Worm (Caenorhabditis elegans): ENCODE measurements around the gene ist-1.

DNA sequence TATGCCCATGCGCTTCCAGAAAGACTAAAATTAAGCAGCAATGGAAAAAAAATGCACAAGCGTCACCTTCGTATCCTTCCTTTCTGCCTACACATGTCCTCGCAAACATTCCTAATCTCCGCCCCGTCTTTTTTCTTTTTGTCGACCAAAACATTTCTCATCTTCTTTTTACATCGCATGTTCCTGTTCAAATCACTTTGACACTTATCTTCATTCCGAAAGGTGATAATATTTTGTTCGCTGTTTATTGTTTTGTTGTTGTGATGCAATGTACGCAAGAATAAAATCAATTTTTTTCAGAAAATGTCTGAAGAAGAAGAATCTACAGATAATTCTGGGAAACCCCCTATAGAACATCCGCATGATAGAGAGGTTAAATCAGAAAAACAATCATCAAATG, at the start of gene ist-1:
- no peak for TF ChIP-seq ztf-29 (GFP tag; IDR thresholded peaks at IDR 0.05)
- no peak for TF ChIP-seq ref-1 (GFP tag; conservative IDR thresholded peaks at IDR 0.05)
- TF ChIP-seq cog-1 (tag; optimal IDR thresholded peaks at IDR 0.05): no peak
- TF ChIP-seq tab-1 (GFP tag; IDR thresholded peaks at IDR 0.05): no peak
- no peak for TF ChIP-seq flt-1 (GFP tag; IDR thresholded peaks at IDR 0.05)
- TF ChIP-seq med-1 (GFP tag; optimal IDR thresholded peaks at IDR 0.05; ENCODE audit: insufficient read depth): no peak
